Fruit fly (Drosophila melanogaster) whole organism, embryonic: ENCODE measurements around the gene Scr.

Source experiments
- Aef1 ChIP-seq: fragments of 200-800 bp; sonication (Bioruptor generic); IDR thresholded peaks from 3 replicates; pipeline ENCODE4 v1.3.6; 2022; ENCODE audit warnings: missing biosample characterization, missing genetic modification characterization
- Blimp-1 ChIP-seq: fragments of 200-800 bp; sonication (Bioruptor generic); optimal IDR thresholded peaks from 3 replicates; lab custom pipeline; 2018; ENCODE audit warnings: missing biosample characterization, missing genetic modification characterization, mild to moderate bottlenecking, moderate library complexity, missing genetic modification reagents
- CG11696 ChIP-seq: fragments of 200-800 bp; sonication (Bioruptor generic); IDR thresholded peaks from 2 replicates; pipeline ENCODE4 v1.3.6; 2022; ENCODE audit warnings: missing biosample characterization, missing genetic modification characterization
- CG11723 ChIP-seq: fragments of 200-800 bp; sonication (Bioruptor generic); optimal IDR thresholded peaks from 2 replicates; lab custom pipeline; 2017; ENCODE audit warnings: missing biosample characterization, mild to moderate bottlenecking, missing genetic modification characterization
- CG12391 ChIP-seq: fragments of 200-800 bp; sonication (Bioruptor generic); optimal IDR thresholded peaks from 3 replicates; lab custom pipeline; 2018; ENCODE audit warnings: missing biosample characterization, mild to moderate bottlenecking, missing genetic modification characterization, moderate library complexity
- CG14050 ChIP-seq: fragments of 200-800 bp; sonication (Bioruptor generic); IDR thresholded peaks from 3 replicates; pipeline ENCODE4 v1.3.6; 2022; ENCODE audit warnings: missing biosample characterization, missing genetic modification characterization
- CG14441 ChIP-seq: fragments of 200-800 bp; sonication (Bioruptor generic); IDR thresholded peaks from 2 replicates; pipeline ENCODE4 v1.3.6; 2022; ENCODE audit warnings: missing biosample characterization, missing genetic modification characterization
- CG15011 ChIP-seq: fragments of 200-800 bp; sonication (Bioruptor generic); optimal IDR thresholded peaks from 3 replicates; lab custom pipeline; 2018; ENCODE audit warnings: missing biosample characterization, mild to moderate bottlenecking, missing genetic modification characterization
- CG1832 ChIP-seq: fragments of 200-800 bp; sonication (Bioruptor generic); optimal IDR thresholded peaks from 2 replicates; lab custom pipeline; 2017; ENCODE audit warnings: missing biosample characterization, mild to moderate bottlenecking, missing genetic modification characterization, inconsistent platforms
- CG2129 ChIP-seq: fragments of 200-800 bp; sonication (Bioruptor generic); IDR thresholded peaks from 2 replicates; pipeline ENCODE4 v1.3.6; 2022; ENCODE audit warnings: missing biosample characterization, missing genetic modification characterization; ENCODE audit not compliant: partially characterized antibody
- CG2889 ChIP-seq: fragments of 200-800 bp; sonication (Bioruptor generic); IDR thresholded peaks from 3 replicates; pipeline ENCODE4 v1.3.6; 2022; ENCODE audit warnings: missing biosample characterization, missing genetic modification characterization
- CG4424 ChIP-seq: fragments of 200-800 bp; sonication (Bioruptor generic); optimal IDR thresholded peaks from 3 replicates; lab custom pipeline; 2016; ENCODE audit warnings: missing biosample characterization, missing genetic modification characterization
- CG4617 ChIP-seq: fragments of 200-800 bp; sonication (Bioruptor generic); optimal IDR thresholded peaks from 3 replicates; lab custom pipeline; 2016; ENCODE audit warnings: missing biosample characterization, missing genetic modification characterization, borderline replicate concordance
- CG4730 ChIP-seq: fragments of 200-800 bp; sonication (Bioruptor generic); IDR thresholded peaks from 2 replicates; pipeline ENCODE4 v1.3.6; 2022; ENCODE audit warnings: missing biosample characterization, missing genetic modification characterization
- CG5180 ChIP-seq: fragments of 200-800 bp; sonication (Bioruptor generic); optimal IDR thresholded peaks from 3 replicates; lab custom pipeline; 2017; ENCODE audit warnings: missing biosample characterization, missing genetic modification characterization, mild to moderate bottlenecking, moderate library complexity, missing genetic modification reagents
- CG7372 ChIP-seq: fragments of 200-800 bp; sonication (Bioruptor generic); IDR thresholded peaks from 2 replicates; pipeline ENCODE4 v1.3.6; 2022; ENCODE audit warnings: missing biosample characterization, missing genetic modification characterization
- CG7786 ChIP-seq: fragments of 200-800 bp; sonication (Bioruptor generic); optimal IDR thresholded peaks from 2 replicates; lab custom pipeline; 2016; ENCODE audit warnings: missing biosample characterization, missing genetic modification characterization
- CG9609 ChIP-seq: fragments of 200-800 bp; sonication (Bioruptor generic); optimal IDR thresholded peaks from 3 replicates; lab custom pipeline; 2016; ENCODE audit warnings: missing biosample characterization, missing genetic modification characterization
- CG9727 ChIP-seq: fragments of 200-800 bp; sonication (Bioruptor generic); optimal IDR thresholded peaks from 3 replicates; lab custom pipeline; 2017; ENCODE audit warnings: missing biosample characterization, mild to moderate bottlenecking, missing genetic modification characterization
- CTCF ChIP-seq: fragments of 200-800 bp; sonication (Bioruptor generic); optimal IDR thresholded peaks from 2 replicates; lab custom pipeline; 2017; ENCODE audit warnings: missing biosample characterization, mild to moderate bottlenecking, missing genetic modification characterization, moderate library complexity
- Dref ChIP-seq: fragments of 200-800 bp; sonication (Bioruptor generic); IDR thresholded peaks from 2 replicates; pipeline ENCODE4 v1.3.6; 2022; ENCODE audit warnings: missing biosample characterization, missing genetic modification characterization
- Fer3 ChIP-seq: fragments of 200-800 bp; sonication (Bioruptor generic); optimal IDR thresholded peaks from 2 replicates; lab custom pipeline; 2018; ENCODE audit warnings: missing biosample characterization, mild to moderate bottlenecking, missing genetic modification characterization, moderate library complexity
- H2.0 ChIP-seq: fragments of 200-800 bp; sonication (Bioruptor generic); IDR thresholded peaks from 2 replicates; pipeline ENCODE4 v1.3.6; 2022; ENCODE audit warnings: missing biosample characterization, missing genetic modification characterization
- Hmr ChIP-seq: fragments of 200-800 bp; sonication (Bioruptor generic); optimal IDR thresholded peaks from 3 replicates; lab custom pipeline; 2017; ENCODE audit warnings: mild to moderate bottlenecking, missing biosample characterization, missing genetic modification reagents, missing genetic modification characterization
- Hr39 ChIP-seq: fragments of >200 bp; optimal IDR thresholded peaks from 2 replicates; lab custom pipeline; 2017
- Hr78 ChIP-seq, 2 experiments: fragments of 200-800 bp in 1 of 2; fragments of >200 bp in 1 of 2; sonication (Bioruptor generic) in 1 of 2; optimal IDR thresholded peaks; 2 replicates each; lab custom pipeline; 2017 to 2019; ENCODE audit warnings: missing biosample characterization in 2 of 2, missing genetic modification characterization in 2 of 2, mild to moderate bottlenecking in 1 of 2, moderate library complexity in 1 of 2
- Kr ChIP-seq: fragments of 200-800 bp; sonication (Bioruptor generic); optimal IDR thresholded peaks from 2 replicates; lab custom pipeline; 2017; ENCODE audit warnings: missing biosample characterization, mild to moderate bottlenecking, missing genetic modification characterization
- MESR4 ChIP-seq: fragments of 200-800 bp; sonication (Bioruptor generic); optimal IDR thresholded peaks from 2 replicates; lab custom pipeline; 2018; ENCODE audit warnings: missing biosample characterization, mild to moderate bottlenecking, missing genetic modification characterization, moderate library complexity
- Mrtf ChIP-seq: fragments of 200-800 bp; sonication (Bioruptor generic); IDR thresholded peaks from 3 replicates; pipeline ENCODE4 v1.3.6; 2022; ENCODE audit warnings: missing biosample characterization, missing genetic modification characterization
- NfI ChIP-seq: fragments of 200-800 bp; sonication (Bioruptor generic); optimal IDR thresholded peaks from 3 replicates; lab custom pipeline; 2018; ENCODE audit warnings: missing biosample characterization, mild to moderate bottlenecking, missing genetic modification characterization, moderate library complexity
- Rx ChIP-seq: fragments of 200-800 bp; sonication (Bioruptor generic); IDR thresholded peaks from 2 replicates; pipeline ENCODE4 v1.3.6; 2022; ENCODE audit warnings: missing biosample characterization, missing genetic modification characterization
- Stat92E ChIP-seq, 3 experiments: fragments of >200 bp in 2 of 3; fragments of 200-800 bp in 1 of 3; sonication (Bioruptor generic) in 1 of 3; optimal IDR thresholded peaks; 2 replicates each; lab custom pipeline; 2017 to 2019; ENCODE audit warnings: missing biosample characterization in 3 of 3, missing genetic modification characterization in 3 of 3, mild to moderate bottlenecking in 1 of 3, moderate library complexity in 1 of 3
- abd-A ChIP-seq: fragments of 200-800 bp; sonication (Bioruptor generic); optimal IDR thresholded peaks from 3 replicates; lab custom pipeline; 2019; ENCODE audit warnings: missing biosample characterization, mild to moderate bottlenecking, missing genetic modification characterization, moderate library complexity
- chn ChIP-seq: fragments of 200-800 bp; sonication (Bioruptor generic); optimal IDR thresholded peaks from 2 replicates; lab custom pipeline; 2016; ENCODE audit warnings: missing biosample characterization, missing genetic modification characterization
- dan ChIP-seq: fragments of 200-800 bp; sonication (Bioruptor generic); IDR thresholded peaks from 2 replicates; pipeline ENCODE4 v1.3.6; 2022; ENCODE audit warnings: missing biosample characterization, missing genetic modification characterization
- dimm ChIP-seq: fragments of 200-800 bp; sonication (Bioruptor generic); IDR thresholded peaks from 2 replicates; pipeline ENCODE4 v1.3.6; 2022; ENCODE audit warnings: missing biosample characterization, missing genetic modification characterization
- dmrt11E ChIP-seq: fragments of 200-800 bp; sonication (Bioruptor generic); optimal IDR thresholded peaks from 3 replicates; lab custom pipeline; 2018; ENCODE audit warnings: missing biosample characterization, mild to moderate bottlenecking, missing genetic modification characterization, moderate library complexity
- emc ChIP-seq: fragments of 200-800 bp; sonication (Bioruptor generic); optimal IDR thresholded peaks from 2 replicates; lab custom pipeline; 2016; ENCODE audit warnings: missing biosample characterization, missing genetic modification characterization
- fd102C ChIP-seq: fragments of 200-800 bp; sonication (Bioruptor generic); optimal IDR thresholded peaks from 2 replicates; lab custom pipeline; 2018; ENCODE audit warnings: missing biosample characterization, mild to moderate bottlenecking, missing genetic modification characterization, moderate library complexity
- fru ChIP-seq: fragments of >200 bp; optimal IDR thresholded peaks from 2 replicates; lab custom pipeline; 2017
- hkb ChIP-seq, 2 experiments: fragments of 200-800 bp in 1 of 2; fragments of >200 bp in 1 of 2; sonication (Bioruptor generic) in 1 of 2; IDR thresholded peaks in 1 of 2; optimal IDR thresholded peaks in 1 of 2; 2 replicates each; pipeline versions ENCODE4 v1.3.6 to Lab custom; 2017 to 2022; ENCODE audit warnings: missing biosample characterization in 1 of 2, missing genetic modification characterization in 1 of 2
- jigr1 ChIP-seq: fragments of 200-800 bp; sonication (Bioruptor generic); IDR thresholded peaks from 3 replicates; pipeline ENCODE4 v1.3.6; 2022; ENCODE audit warnings: missing biosample characterization, missing genetic modification characterization
- kay ChIP-seq: fragments of 200-800 bp; sonication (Bioruptor generic); optimal IDR thresholded peaks from 2 replicates; lab custom pipeline; 2016; ENCODE audit warnings: missing biosample characterization, missing genetic modification characterization
- lmd ChIP-seq: fragments of 200-800 bp; sonication (Bioruptor generic); IDR thresholded peaks from 2 replicates; pipeline ENCODE4 v1.3.6; 2022; ENCODE audit warnings: missing biosample characterization, missing genetic modification characterization
- oc ChIP-seq: fragments of 200-800 bp; sonication (Bioruptor generic); optimal IDR thresholded peaks from 2 replicates; lab custom pipeline; 2018; ENCODE audit warnings: missing biosample characterization, mild to moderate bottlenecking, missing genetic modification characterization, moderate library complexity
- onecut ChIP-seq: fragments of 200-800 bp; sonication (Bioruptor generic); IDR thresholded peaks from 2 replicates; pipeline ENCODE4 v1.3.6; 2022; ENCODE audit warnings: missing biosample characterization, missing genetic modification characterization
- slou ChIP-seq: fragments of 200-800 bp; sonication (Bioruptor generic); optimal IDR thresholded peaks from 3 replicates; lab custom pipeline; 2016; ENCODE audit warnings: missing biosample characterization, missing genetic modification characterization
- tap ChIP-seq: fragments of 200-800 bp; optimal IDR thresholded peaks from 3 replicates; lab custom pipeline; 2019; ENCODE audit warnings: missing biosample characterization, mild to moderate bottlenecking, missing genetic modification characterization, moderate library complexity
- unpg ChIP-seq: fragments of 200-800 bp; sonication (Bioruptor generic); optimal IDR thresholded peaks from 3 replicates; lab custom pipeline; 2018; ENCODE audit warnings: missing biosample characterization, mild to moderate bottlenecking, missing genetic modification characterization, moderate library complexity
- vnd ChIP-seq: fragments of 200-800 bp; sonication (Bioruptor generic); IDR thresholded peaks from 3 replicates; pipeline ENCODE4 v1.3.6; 2022; ENCODE audit warnings: missing biosample characterization, missing genetic modification characterization; ENCODE audit not compliant: partially characterized antibody
- wek ChIP-seq: fragments of 200-800 bp; sonication (Bioruptor generic); optimal IDR thresholded peaks from 3 replicates; lab custom pipeline; 2018; ENCODE audit warnings: missing biosample characterization, mild to moderate bottlenecking, missing genetic modification characterization, moderate library complexity
- yki ChIP-seq: fragments of >200 bp; optimal IDR thresholded peaks from 3 replicates; lab custom pipeline; 2018

Gene Scr

DNA sequence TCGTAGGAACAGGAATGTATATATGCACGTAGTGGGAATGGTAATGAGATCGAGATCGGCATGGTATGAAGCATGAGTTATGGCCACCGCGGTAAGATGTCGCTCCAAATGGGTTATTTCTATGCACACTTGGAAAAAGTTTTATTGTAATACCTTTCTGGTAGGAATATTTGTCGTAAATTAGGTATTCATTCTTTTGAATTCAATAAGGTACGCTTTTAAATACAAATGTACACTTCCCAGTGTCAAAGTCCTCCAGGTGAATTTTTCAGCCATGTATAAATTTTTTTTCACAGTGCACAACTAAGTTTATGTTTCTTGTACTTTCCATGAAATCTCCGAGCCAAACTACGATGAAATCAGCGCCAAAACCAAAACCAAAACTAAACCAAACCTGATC lies 19.5 kb upstream of the Scr start (continued):
- no peak for TF ChIP-seq onecut (GFP tag; lab: Robert Waterston, UW)
- peak; percentile 9 for TF ChIP-seq CG9609
- peak; percentile 43 for TF ChIP-seq CG4424 (GFP tag; lab: Kevin White, UChicago)
- no peak for TF ChIP-seq Hr39 (lab: Kevin White, UChicago)
- TF ChIP-seq Mrtf (GFP tag; lab: Robert Waterston, UW), result 0 out of 3 replicates have a peak, but pooled peaks have one; percentile 24
- no peak for TF ChIP-seq jigr1 (GFP tag; lab: Robert Waterston, UW)
- peak; percentile 42; the same call in 1 of the 2 replicates for TF ChIP-seq H2.0 (GFP tag; lab: Robert Waterston, UW)
- no peak for TF ChIP-seq Aef1
- TF ChIP-seq CG14050 (GFP tag; lab: Robert Waterston, UW), result no peak
- TF ChIP-seq CG14441 (GFP tag; lab: Robert Waterston, UW), result no peak
- no peak for TF ChIP-seq CG11723 (GFP tag; lab: Kevin White, UChicago)
- TF ChIP-seq CG12391 (tag; lab: Kevin White, UChicago), result no peak
- TF ChIP-seq kay (GFP tag; lab: Kevin White, UChicago), result no peak
- peak; percentile 37; the same call in 1 of the 2 replicates for TF ChIP-seq lmd (GFP tag; lab: Robert Waterston, UW)
- TF ChIP-seq oc (tag; lab: Kevin White, UChicago), result no peak
- no peak for TF ChIP-seq CG1832 (GFP tag; lab: Kevin White, UChicago)
- TF ChIP-seq CG5180 (GFP tag; lab: Kevin White, UChicago), result no peak
- TF ChIP-seq CG7786 (GFP tag; lab: Kevin White, UChicago), result no peak
- no peak for TF ChIP-seq fru
- 0 out of 2 replicates have a peak, but pooled peaks have one; percentile 35 for TF ChIP-seq CG4730 (GFP tag; lab: Robert Waterston, UW)
- no peak for TF ChIP-seq MESR4
- TF ChIP-seq chn (GFP tag; lab: Kevin White, UChicago), result no peak
- TF ChIP-seq dan, result no peak
- no peak for TF ChIP-seq slou (GFP tag; lab: Kevin White, UChicago)
- TF ChIP-seq tap, result peak; percentile 12
- TF ChIP-seq fd102C, result no peak
- no peak for TF ChIP-seq CG2129 (GFP tag; lab: Robert Waterston, UW)
- TF ChIP-seq Stat92E (GFP tag; optimal IDR thresholded peaks at IDR 0.05; lab: Kevin White, UChicago), result no peak
- TF ChIP-seq CG11696 (GFP tag; lab: Robert Waterston, UW), result no peak
- peak; percentile 13 for TF ChIP-seq NfI
- no peak for TF ChIP-seq Dref (GFP tag; lab: Robert Waterston, UW)
- no peak for TF ChIP-seq wek
- no peak for TF ChIP-seq vnd (GFP tag; lab: Robert Waterston, UW)
- TF ChIP-seq CG9727 (GFP tag; lab: Kevin White, UChicago), result no peak
- TF ChIP-seq abd-A (tag; lab: Kevin White, UChicago), result no peak
- TF ChIP-seq CG4617 (GFP tag; lab: Kevin White, UChicago), result no peak
- no peak for TF ChIP-seq Fer3 (tag; lab: Kevin White, UChicago)
- TF ChIP-seq Rx, result no peak
- no peak for TF ChIP-seq yki (lab: Kevin White, UChicago)
- TF ChIP-seq Hr78 (GFP tag; optimal IDR thresholded peaks at IDR 0.05; lab: Kevin White, UChicago), result no peak
- no peak for TF ChIP-seq CG2889 (GFP tag; lab: Robert Waterston, UW)
- TF ChIP-seq Hmr (GFP tag; lab: Kevin White, UChicago), result no peak
- no peak for TF ChIP-seq Kr
- no peak for TF ChIP-seq dimm (GFP tag; lab: Robert Waterston, UW)
- no peak for TF ChIP-seq unpg (GFP tag; lab: Kevin White, UChicago)
- no peak for TF ChIP-seq emc
- no peak; the same call in 1 of the 2 replicates for TF ChIP-seq CG7372 (GFP tag; lab: Robert Waterston, UW)
- no peak for TF ChIP-seq hkb (optimal IDR thresholded peaks at IDR 0.05; lab: Kevin White, UChicago)
- 0 out of 2 replicates have a peak, but pooled peaks have one; percentile 33 for TF ChIP-seq hkb (GFP tag; IDR thresholded peaks at IDR 0.05; lab: Robert Waterston, UW)
- TF ChIP-seq Blimp-1 (GFP tag; lab: Kevin White, UChicago), result no peak
- no peak for TF ChIP-seq CTCF
- TF ChIP-seq CG15011 (GFP tag; lab: Kevin White, UChicago), result no peak
- TF ChIP-seq dmrt11E, result no peak
